Worm (Caenorhabditis elegans) whole organism, L4/young adult: ENCODE measurements around the gene jmjd-3.1.
"Not testable (repeated sequence)": the region's sequence is repeated elsewhere in the genome, so short reads cannot be mapped to it uniquely, and the experiment has no call there.

ENCODE experiments used
- W03F9.2 ChIP-seq: fragments of 150-350 bp; optimal IDR thresholded peaks from 2 replicates; lab custom pipeline; 2014; ENCODE audit warnings: missing biosample characterization, missing genetic modification characterization
- dao-5 ChIP-seq: sonication (generic microtip); optimal IDR thresholded peaks from 2 replicates; lab custom pipeline; 2016; ENCODE audit warnings: missing genotype, missing genetic modification characterization, moderate library complexity, missing compliant biosample characterization
- him-1 ChIP-seq: sonication (generic microtip); optimal IDR thresholded peaks from 2 replicates; lab custom pipeline; 2016; ENCODE audit warnings: missing genotype, missing genetic modification reagents, missing genetic modification characterization, missing compliant biosample characterization

jmjd-3.1 gene

ce11 chrX:8570997-8571517 is at the start of gene jmjd-3.1:
TSS of gene jmjd-3.1 (plus strand) at chrX:8571047.
- TF ChIP-seq him-1: no peak
- no peak for TF ChIP-seq dao-5 (tag; lab: Kevin White, UChicago)
- TF ChIP-seq W03F9.2 (tag; lab: Kevin White, UChicago): no peak

ce11 chrX:8521614-8522013 is 49.2 kb upstream of the jmjd-3.1 start, which contains the start of gene C03G5.14:
TSS of gene C03G5.14 (plus strand) at chrX:8521914.
- TF ChIP-seq dao-5 (tag; lab: Kevin White, UChicago) (no peak), W03F9.2 (tag; lab: Kevin White, UChicago) (no peak), him-1 (no peak)

ce11 chrX:8523000-8523399 is 47.8 kb upstream of the jmjd-3.1 start:
- TF ChIP-seq him-1 (no peak), dao-5 (tag; lab: Kevin White, UChicago) (no peak), W03F9.2 (tag; lab: Kevin White, UChicago) (no peak)

- no peak for TF ChIP-seq dao-5 (tag; lab: Kevin White, UChicago)
These were observed 42.9 kb upstream of the jmjd-3.1 start, which contains the start of gene flp-5 for ce11 chrX:8527950-8528349. TSS of gene flp-5 (plus strand) at chrX:8528250.

- not testable (repeated sequence) for TF ChIP-seq W03F9.2 (tag; lab: Kevin White, UChicago); dao-5 (tag; lab: Kevin White, UChicago); him-1
These were observed 35.8 kb upstream of the jmjd-3.1 start, which contains the start of gene nspc-1 for ce11 chrX:8535006-8535405. TSS of gene nspc-1 (minus strand) at chrX:8535106.

- TF ChIP-seq dao-5 (tag; lab: Kevin White, UChicago): no peak
- TF ChIP-seq him-1: no peak
- TF ChIP-seq W03F9.2 (tag; lab: Kevin White, UChicago): no peak
These were observed 34.1 kb upstream of the jmjd-3.1 start, which contains the start of gene nspc-3 for ce11 chrX:8536791-8537190. TSS of gene nspc-3 (plus strand) at chrX:8537091.

- TF ChIP-seq W03F9.2 (tag; lab: Kevin White, UChicago); him-1; dao-5 (tag; lab: Kevin White, UChicago): not testable (repeated sequence)
These were observed 32.5 kb upstream of the jmjd-3.1 start, which contains the start of the genes nspc-4 and nspc-5 for ce11 chrX:8538262-8538776. TSS of gene nspc-4 (minus strand) at chrX:8538362. TSS of gene nspc-5 (plus strand) at chrX:8538726.

- not testable (repeated sequence) for TF ChIP-seq dao-5 (tag; lab: Kevin White, UChicago); W03F9.2 (tag; lab: Kevin White, UChicago); him-1
These were observed 29.3 kb upstream of the jmjd-3.1 start, which contains the start of gene nspc-7 for ce11 chrX:8541562-8541961. TSS of gene nspc-7 (plus strand) at chrX:8541862.

- no peak for TF ChIP-seq dao-5 (tag; lab: Kevin White, UChicago)
- peak; percentile 78 for TF ChIP-seq W03F9.2 (tag; lab: Kevin White, UChicago)
- peak; percentile 29 for TF ChIP-seq him-1
These were observed 24.8 kb upstream of the jmjd-3.1 start, which contains the start of gene sdha-1 for ce11 chrX:8545971-8546442. TSS of gene sdha-1 (minus strand) at chrX:8546021.

- TF ChIP-seq dao-5 (tag; lab: Kevin White, UChicago): no peak
These were observed 21.8 kb upstream of the jmjd-3.1 start, which contains the start of gene D2021.4 for ce11 chrX:8549026-8549425. TSS of gene D2021.4 (minus strand) at chrX:8549073.

ce11 chrX:8550099-8550498 is 20.7 kb upstream of the jmjd-3.1 start:
- TF ChIP-seq W03F9.2 (tag; lab: Kevin White, UChicago): no peak
- TF ChIP-seq dao-5 (tag; lab: Kevin White, UChicago): no peak
- no peak for TF ChIP-seq him-1

- no peak for TF ChIP-seq W03F9.2 (tag; lab: Kevin White, UChicago)
- no peak for TF ChIP-seq dao-5 (tag; lab: Kevin White, UChicago)
- TF ChIP-seq him-1: no peak
These were observed 19.0 kb upstream of the jmjd-3.1 start, which contains the start of gene dhhc-14 for ce11 chrX:8551687-8552327. TSS of gene dhhc-14 (plus strand) at chrX:8552277.

- TF ChIP-seq W03F9.2 (tag; lab: Kevin White, UChicago) (no peak), him-1 (no peak), dao-5 (tag; lab: Kevin White, UChicago) (no peak)
These were observed 16.8 kb upstream of the jmjd-3.1 start for ce11 chrX:8554029-8554428.
